Worm (Caenorhabditis elegans): ENCODE data around the gene zipt-7.1.

zipt-7.1 gene

DNA sequence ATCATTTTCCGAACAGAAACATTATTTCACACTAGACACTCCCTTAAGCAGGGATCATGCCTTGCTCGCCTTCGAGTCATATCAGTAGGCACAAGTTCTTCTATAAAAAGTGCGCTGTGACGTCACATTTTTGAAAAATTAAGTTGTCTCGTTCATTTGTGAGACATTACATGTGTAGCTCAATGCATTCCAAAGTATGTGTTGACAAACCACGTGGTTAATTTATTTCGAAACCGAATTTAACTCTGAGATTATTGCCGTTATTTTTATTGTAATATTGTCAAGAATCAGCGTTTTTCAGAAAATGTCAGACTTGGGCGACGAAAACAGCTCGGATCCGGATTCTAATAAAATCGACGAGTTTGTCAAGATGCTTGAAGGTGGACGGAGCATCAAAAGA lies 6.5 kb upstream of the zipt-7.1 start, which contains the start of gene T28F3.5:
TSS of gene T28F3.5 (plus strand) at position 301 of the 400 bp plus-strand sequence.
- no peak for TF ChIP-seq efl-1 (optimal IDR thresholded peaks at IDR 0.05)
- TF ChIP-seq efl-1 (GFP tag; optimal IDR thresholded peaks at IDR 0.05 in 1 of 2), result peak in 1 of 2 experiments; percentile 84
- TF ChIP-seq lin-35 (GFP tag; optimal IDR thresholded peaks at IDR 0.05), result no peak

- TF ChIP-seq lin-13 (GFP tag; optimal IDR thresholded peaks at IDR 0.05) (no peak), dsc-1 (tag; optimal IDR thresholded peaks at IDR 0.05) (peak; percentile 62), dpl-1 (GFP tag; optimal IDR thresholded peaks at IDR 0.05) (peak in 1 of 3 experiments; percentile 27), nhr-237 (tag; optimal IDR thresholded peaks at IDR 0.05) (no peak), nhr-77 (tag; optimal IDR thresholded peaks at IDR 0.05) (no peak), fkh-8 (tag; optimal IDR thresholded peaks at IDR 0.05) (peak; percentile 27), ceh-90 (tag; optimal IDR thresholded peaks at IDR 0.05) (no peak), nhr-47 (tag; optimal IDR thresholded peaks at IDR 0.05) (peak; percentile 11), ces-1 (GFP tag; optimal IDR thresholded peaks at IDR 0.05) (no peak), lin-35 (GFP tag; optimal IDR thresholded peaks at IDR 0.05) (peak in 1 of 2 experiments; percentile 36), efl-1 (optimal IDR thresholded peaks at IDR 0.05) (no peak), efl-1 (GFP tag; optimal IDR thresholded peaks at IDR 0.05 in 1 of 2) (peak in 1 of 2 experiments; percentile 77)
Measured at ce11 chrIV:17293679-17294078, 5.7 kb upstream of the zipt-7.1 start.

DNA sequence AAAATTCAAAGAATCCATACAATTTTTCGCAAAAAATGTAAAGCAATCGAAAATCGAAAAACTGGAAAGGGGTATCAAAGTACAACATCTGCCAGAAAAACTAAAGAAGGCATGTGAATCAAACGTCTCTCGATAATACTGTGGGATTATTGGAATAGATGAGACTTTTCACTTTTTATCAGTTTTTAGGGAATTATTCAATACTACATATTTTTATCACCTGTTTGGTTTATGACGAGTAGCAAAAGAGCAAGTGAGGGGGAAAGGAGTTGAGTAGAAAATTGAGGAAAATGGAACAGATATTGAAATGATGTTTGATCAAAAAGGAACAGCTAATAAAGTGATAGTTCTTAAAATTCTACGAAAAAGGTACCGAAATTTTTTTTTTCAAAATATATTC lies 5.1 kb upstream of the zipt-7.1 start:
- TF ChIP-seq snpc-4 (tag; optimal IDR thresholded peaks at IDR 0.05) (no peak), hlh-17 (GFP tag; optimal IDR thresholded peaks at IDR 0.05; ENCODE audit: borderline replicate concordance) (no peak), sptf-1 (tag; optimal IDR thresholded peaks at IDR 0.05) (no peak), elt-2 (tag; optimal IDR thresholded peaks at IDR 0.05) (peak; percentile 41)

DNA sequence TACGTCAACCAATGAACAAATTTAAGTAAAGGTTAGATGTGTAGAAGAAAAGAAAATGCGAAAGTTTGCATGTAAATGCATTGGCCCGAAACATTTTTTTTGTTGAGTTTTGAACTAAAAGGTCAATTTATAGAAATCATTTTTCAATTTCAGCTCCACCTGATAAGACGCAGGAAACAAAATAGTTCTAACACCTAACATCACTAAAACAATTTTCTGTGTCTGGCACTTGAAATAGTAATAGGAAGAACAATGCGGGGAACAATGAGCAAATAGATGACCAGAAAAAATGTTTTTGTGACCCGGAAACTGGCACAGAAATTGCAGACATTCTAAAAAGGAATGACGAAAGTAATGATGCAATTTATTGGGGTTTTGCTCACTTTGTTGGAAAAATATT lies 4.4 kb upstream of the zipt-7.1 start:
- TF ChIP-seq blmp-1 (tag; optimal IDR thresholded peaks at IDR 0.05) (no peak), lin-35 (GFP tag; optimal IDR thresholded peaks at IDR 0.05) (peak in 1 of 2 experiments; percentile 21), alr-1 (tag; optimal IDR thresholded peaks at IDR 0.05; ENCODE audit: borderline replicate concordance) (no peak), unc-30 (tag; optimal IDR thresholded peaks at IDR 0.05) (no peak), elt-2 (tag; optimal IDR thresholded peaks at IDR 0.05) (peak; percentile 9), nhr-71 (tag; optimal IDR thresholded peaks at IDR 0.05) (no peak), nhr-90 (tag; optimal IDR thresholded peaks at IDR 0.05; ENCODE audit: poor library complexity) (no peak), hlh-17 (GFP tag; optimal IDR thresholded peaks at IDR 0.05; ENCODE audit: borderline replicate concordance) (no peak), sox-4 (tag; optimal IDR thresholded peaks at IDR 0.05) (no peak), nhr-20 (tag; optimal IDR thresholded peaks at IDR 0.05) (no peak)

ce11 chrIV:17291629-17292199 lies 3.8 kb upstream of the zipt-7.1 start, which contains the start of the genes T28F3.11 and slc-17.4:
Gene T28F3.11, minus strand, starts transcription at chrIV:17291679.
Gene slc-17.4, minus strand, starts transcription at chrIV:17291733.
- TF ChIP-seq egl-13 (tag; optimal IDR thresholded peaks at IDR 0.05) (no peak), zip-4 (GFP tag; optimal IDR thresholded peaks at IDR 0.05) (no peak), lin-14 (GFP tag; optimal IDR thresholded peaks at IDR 0.05) (peak; percentile 43), jun-1 (tag; optimal IDR thresholded peaks at IDR 0.05) (no peak), snpc-4 (tag; optimal IDR thresholded peaks at IDR 0.05) (no peak)

DNA sequence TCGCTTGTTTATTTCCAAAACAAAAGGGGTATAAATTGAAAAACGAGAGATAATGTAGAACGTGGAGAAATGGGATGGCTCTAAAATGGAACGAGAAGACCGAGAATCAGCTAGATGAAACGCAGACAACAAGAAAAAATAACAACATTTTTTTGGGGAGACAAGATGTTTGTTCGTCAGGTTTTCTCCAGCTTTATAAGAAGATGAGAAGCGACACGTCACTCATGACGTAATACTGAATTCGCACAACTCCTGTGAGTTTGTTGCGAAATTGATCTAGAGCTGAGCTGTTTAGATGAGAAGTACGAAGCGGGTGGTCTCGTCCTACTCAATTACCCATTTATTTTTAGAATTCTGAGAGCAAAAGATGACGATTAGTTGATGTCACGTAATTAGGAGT lies 2.7 kb downstream of the zipt-7.1 start:
- TF ChIP-seq aly-2 (tag; optimal IDR thresholded peaks at IDR 0.05) (no peak), dsc-1 (tag; optimal IDR thresholded peaks at IDR 0.05) (peak; percentile 9), ceh-8 (GFP tag; optimal IDR thresholded peaks at IDR 0.05) (no peak), isw-1 (GFP tag; IDR thresholded peaks at IDR 0.05) (no peak), F16B12.6 (tag; optimal IDR thresholded peaks at IDR 0.05) (no peak), lsy-2 (tag; optimal IDR thresholded peaks at IDR 0.05) (peak in 1 of 2 experiments; percentile 59), mef-2 (tag; optimal IDR thresholded peaks at IDR 0.05) (peak; percentile 63), lin-14 (GFP tag; optimal IDR thresholded peaks at IDR 0.05) (peak; percentile 76), lin-15B (tag; optimal IDR thresholded peaks at IDR 0.05) (no peak), ceh-82 (tag; optimal IDR thresholded peaks at IDR 0.05) (peak in 2 of 3 experiments; percentile 5 to 37), swsn-7 (tag; optimal IDR thresholded peaks at IDR 0.05) (no peak), efl-1 (optimal IDR thresholded peaks at IDR 0.05) (peak in 1 of 2 experiments; percentile 1), efl-1 (GFP tag; optimal IDR thresholded peaks at IDR 0.05 in 1 of 2) (no peak), egl-13 (tag; optimal IDR thresholded peaks at IDR 0.05) (peak; percentile 65), nhr-47 (tag; optimal IDR thresholded peaks at IDR 0.05) (peak; percentile 42), C34B4.2 (tag; optimal IDR thresholded peaks at IDR 0.05) (no peak), lin-35 (GFP tag; optimal IDR thresholded peaks at IDR 0.05) (peak in 1 of 2 experiments; percentile 4), nhr-20 (tag; optimal IDR thresholded peaks at IDR 0.05) (no peak), pax-3 (tag; optimal IDR thresholded peaks at IDR 0.05) (no peak), unc-86 (tag; optimal IDR thresholded peaks at IDR 0.05) (peak; percentile 41), lin-39 (tag; optimal IDR thresholded peaks at IDR 0.05) (no peak), fkh-8 (tag; optimal IDR thresholded peaks at IDR 0.05) (peak; percentile 40), nhr-71 (tag; optimal IDR thresholded peaks at IDR 0.05) (peak; percentile 67)
